Worm (Caenorhabditis elegans) whole organism, L4/young adult: ENCODE results near the gene K07C11.10.

ENCODE experiments used
- dao-5 ChIP-seq: sonication (generic microtip); optimal IDR thresholded peaks from 2 replicates; lab custom pipeline; 2016; ENCODE audit warnings: missing genotype, missing genetic modification characterization, moderate library complexity, missing compliant biosample characterization
- him-1 ChIP-seq: sonication (generic microtip); optimal IDR thresholded peaks from 2 replicates; lab custom pipeline; 2016; ENCODE audit warnings: missing genotype, missing genetic modification reagents, missing genetic modification characterization, missing compliant biosample characterization

DNA sequence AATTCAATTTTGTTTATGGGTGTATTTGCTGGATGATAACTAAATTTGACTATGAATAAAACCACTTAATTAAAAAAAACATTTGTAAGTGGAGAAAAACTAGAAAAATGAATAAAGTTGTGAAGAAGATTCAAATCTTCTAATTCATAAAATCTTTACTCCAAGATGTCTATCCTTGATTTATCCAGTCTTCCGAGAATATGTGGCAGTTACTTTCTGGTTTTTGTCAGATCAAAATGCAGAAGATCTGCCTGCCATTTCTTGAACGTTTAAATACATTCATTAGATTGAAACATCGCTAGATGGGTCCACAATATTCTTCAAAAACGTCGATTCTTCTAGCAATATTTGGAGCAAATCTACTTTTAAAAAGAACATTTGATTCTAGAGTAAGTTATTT is 41.0 kb downstream of the K07C11.10 start, which contains the start of gene F20D6.2:
- TF ChIP-seq him-1 (tag; lab: Kevin White, UChicago) (no peak), dao-5 (tag; lab: Kevin White, UChicago) (no peak)
